Fruit fly (Drosophila melanogaster) whole organism, embryonic: ENCODE measurements around the gene bero.

Experiments
- CG10366 ChIP-seq: fragments of 200-800 bp; sonication (Bioruptor generic); IDR thresholded peaks from 2 replicates; pipeline ENCODE4 v1.3.6; 2022; ENCODE audit warnings: missing biosample characterization, missing genetic modification characterization
- CG10543 ChIP-seq: fragments of 200-800 bp; sonication (Bioruptor generic); optimal IDR thresholded peaks from 3 replicates; lab custom pipeline; 2017; ENCODE audit warnings: missing biosample characterization, mild to moderate bottlenecking, missing genetic modification characterization, moderate library complexity
- CG10565 ChIP-seq: fragments of 200-800 bp; sonication (Bioruptor generic); optimal IDR thresholded peaks from 3 replicates; lab custom pipeline; 2016; ENCODE audit warnings: missing biosample characterization, mild to moderate bottlenecking, missing genetic modification characterization
- CG11247 ChIP-seq: fragments of 200-800 bp; sonication (Bioruptor generic); IDR thresholded peaks from 2 replicates; pipeline ENCODE4 v1.3.6; 2022; ENCODE audit warnings: missing biosample characterization, missing genetic modification characterization
- CG11456 ChIP-seq: fragments of 200-800 bp; sonication (Bioruptor generic); IDR thresholded peaks from 3 replicates; pipeline ENCODE4 v1.3.6; 2022; ENCODE audit warnings: missing biosample characterization, missing genetic modification characterization
- CG15479 ChIP-seq: fragments of 200-800 bp; sonication (Bioruptor generic); optimal IDR thresholded peaks from 3 replicates; lab custom pipeline; 2019; ENCODE audit warnings: missing biosample characterization, mild to moderate bottlenecking, missing genetic modification characterization, moderate library complexity
- CG15514 ChIP-seq: fragments of 200-800 bp; sonication (Bioruptor generic); optimal IDR thresholded peaks from 3 replicates; lab custom pipeline; 2017; ENCODE audit warnings: missing biosample characterization, missing genetic modification characterization, mild to moderate bottlenecking, moderate library complexity, missing genetic modification reagents
- CG18011 ChIP-seq: fragments of 200-800 bp; sonication (Bioruptor generic); optimal IDR thresholded peaks from 2 replicates; lab custom pipeline; 2017; ENCODE audit warnings: missing biosample characterization, missing genetic modification characterization, mild to moderate bottlenecking, moderate library complexity, missing genotype
- CG2120 ChIP-seq: fragments of 200-800 bp; sonication (Bioruptor generic); optimal IDR thresholded peaks from 3 replicates; lab custom pipeline; 2016; ENCODE audit warnings: missing biosample characterization, missing genetic modification characterization
- CG2199 ChIP-seq: fragments of 200-800 bp; sonication (Bioruptor generic); IDR thresholded peaks from 3 replicates; pipeline ENCODE4 v1.3.6; 2022; ENCODE audit warnings: missing biosample characterization, missing genetic modification characterization
- CG31441 ChIP-seq: fragments of 200-800 bp; sonication (Bioruptor generic); IDR thresholded peaks from 2 replicates; pipeline ENCODE4 v1.3.6; 2022; ENCODE audit warnings: missing biosample characterization, missing genetic modification characterization
- CG34376 ChIP-seq: fragments of 200-800 bp; sonication (Bioruptor generic); optimal IDR thresholded peaks from 2 replicates; lab custom pipeline; 2018; ENCODE audit warnings: missing biosample characterization, mild to moderate bottlenecking, missing genetic modification characterization
- CG34422 ChIP-seq: fragments of 200-800 bp; sonication (Bioruptor generic); IDR thresholded peaks from 3 replicates; pipeline ENCODE4 v1.3.6; 2022; ENCODE audit warnings: missing biosample characterization, missing genetic modification characterization
- CG3838 ChIP-seq: fragments of 200-800 bp; sonication (Bioruptor generic); optimal IDR thresholded peaks from 3 replicates; lab custom pipeline; 2016; ENCODE audit warnings: missing biosample characterization, missing genetic modification characterization
- CG4282 ChIP-seq: fragments of 200-800 bp; sonication (Bioruptor generic); optimal IDR thresholded peaks from 2 replicates; lab custom pipeline; 2016; ENCODE audit warnings: missing biosample characterization, missing genetic modification characterization
- CG4424 ChIP-seq: fragments of 200-800 bp; sonication (Bioruptor generic); optimal IDR thresholded peaks from 3 replicates; lab custom pipeline; 2016; ENCODE audit warnings: missing biosample characterization, missing genetic modification characterization
- CG6791 ChIP-seq: fragments of 200-800 bp; sonication (Bioruptor generic); IDR thresholded peaks from 3 replicates; pipeline ENCODE4 v1.3.6; 2022; ENCODE audit warnings: missing biosample characterization, missing genetic modification characterization; ENCODE audit not compliant: partially characterized antibody
- CG9437 ChIP-seq: fragments of 200-800 bp; sonication (Bioruptor generic); optimal IDR thresholded peaks from 2 replicates; lab custom pipeline; 2018; ENCODE audit warnings: missing biosample characterization, mild to moderate bottlenecking, missing genetic modification characterization
- CG9797 ChIP-seq: fragments of 200-800 bp; sonication (Bioruptor generic); optimal IDR thresholded peaks from 3 replicates; lab custom pipeline; 2018; ENCODE audit warnings: missing biosample characterization, mild to moderate bottlenecking, missing genetic modification characterization
- CTCF ChIP-seq: fragments of 200-800 bp; sonication (Bioruptor generic); optimal IDR thresholded peaks from 2 replicates; lab custom pipeline; 2017; ENCODE audit warnings: missing biosample characterization, mild to moderate bottlenecking, missing genetic modification characterization, moderate library complexity
- E2f2 ChIP-seq: fragments of 200-800 bp; sonication (Bioruptor generic); IDR thresholded peaks from 2 replicates; pipeline ENCODE4 v1.3.6; 2022; ENCODE audit warnings: missing biosample characterization, missing genetic modification characterization
- Hand ChIP-seq: fragments of 200-800 bp; sonication (Bioruptor generic); optimal IDR thresholded peaks from 2 replicates; lab custom pipeline; 2017; ENCODE audit warnings: mild to moderate bottlenecking, missing biosample characterization, missing genetic modification reagents, missing genetic modification characterization
- HmgZ ChIP-seq: fragments of 200-800 bp; sonication (Bioruptor generic); optimal IDR thresholded peaks from 2 replicates; lab custom pipeline; 2018; ENCODE audit warnings: missing biosample characterization, mild to moderate bottlenecking, missing genetic modification characterization
- Hr3 ChIP-seq: fragments of 200-800 bp; sonication (Bioruptor generic); optimal IDR thresholded peaks from 3 replicates; lab custom pipeline; 2016; ENCODE audit warnings: missing biosample characterization, missing genetic modification characterization
- Mes4 ChIP-seq: fragments of 200-800 bp; sonication (Bioruptor generic); optimal IDR thresholded peaks from 2 replicates; lab custom pipeline; 2016; ENCODE audit warnings: missing biosample characterization, missing genetic modification characterization
- NFAT ChIP-seq: fragments of 200-800 bp; sonication (Bioruptor generic); IDR thresholded peaks from 2 replicates; pipeline ENCODE4 v1.3.6; 2022; ENCODE audit warnings: missing biosample characterization, missing genetic modification characterization
- Pdp1 ChIP-seq, 2 experiments: fragments of 200-800 bp; sonication (Bioruptor generic); optimal IDR thresholded peaks; 3 replicates each; lab custom pipeline; 2016; ENCODE audit warnings: missing biosample characterization in 2 of 2, missing genetic modification characterization in 2 of 2, mild to moderate bottlenecking in 1 of 2, moderate library complexity in 1 of 2
- TFAM ChIP-seq: fragments of 200-800 bp; sonication (Bioruptor generic); optimal IDR thresholded peaks from 2 replicates; lab custom pipeline; 2017; ENCODE audit warnings: missing biosample characterization, missing genetic modification characterization, inconsistent platforms
- al ChIP-seq: fragments of 200-800 bp; sonication (Bioruptor generic); IDR thresholded peaks from 2 replicates; pipeline ENCODE4 v1.3.6; 2022; ENCODE audit warnings: missing biosample characterization, missing genetic modification characterization
- bowl ChIP-seq: fragments of 200-800 bp; sonication (Bioruptor generic); IDR thresholded peaks from 2 replicates; pipeline ENCODE4 v1.3.6; 2022; ENCODE audit warnings: missing biosample characterization, missing genetic modification characterization
- bsh ChIP-seq, 2 experiments: fragments of 200-800 bp; sonication (Bioruptor generic); optimal IDR thresholded peaks; 2 replicates each; lab custom pipeline; 2017 to 2018; ENCODE audit warnings: mild to moderate bottlenecking in 2 of 2, missing biosample characterization in 2 of 2, missing genetic modification characterization in 2 of 2, moderate library complexity in 1 of 2
- cg ChIP-seq: fragments of 200-800 bp; sonication (Bioruptor generic); optimal IDR thresholded peaks from 3 replicates; lab custom pipeline; 2019; ENCODE audit warnings: missing biosample characterization, mild to moderate bottlenecking, missing genetic modification characterization, moderate library complexity
- chm ChIP-seq: fragments of 200-800 bp; sonication (Bioruptor generic); IDR thresholded peaks from 2 replicates; pipeline ENCODE4 v1.3.6; 2022; ENCODE audit warnings: missing biosample characterization, missing genetic modification characterization
- exex ChIP-seq: fragments of 200-800 bp; sonication (Bioruptor generic); optimal IDR thresholded peaks from 4 replicates; lab custom pipeline; 2018; ENCODE audit warnings: missing biosample characterization, mild to moderate bottlenecking, missing genetic modification characterization, moderate library complexity
- fru ChIP-seq: fragments of >200 bp; optimal IDR thresholded peaks from 2 replicates; lab custom pipeline; 2017
- gce ChIP-seq: fragments of 200-800 bp; sonication (Bioruptor generic); IDR thresholded peaks from 3 replicates; pipeline ENCODE4 v1.3.6; 2022; ENCODE audit warnings: missing biosample characterization, missing genetic modification characterization
- grn ChIP-seq: fragments of 200-800 bp; sonication (Bioruptor generic); optimal IDR thresholded peaks from 3 replicates; lab custom pipeline; 2017; ENCODE audit warnings: missing biosample characterization, missing genetic modification characterization
- gro ChIP-seq: fragments of 200-800 bp; sonication (Bioruptor generic); optimal IDR thresholded peaks from 2 replicates; lab custom pipeline; 2016; ENCODE audit warnings: missing biosample characterization, missing genetic modification characterization
- hbn ChIP-seq: fragments of 200-800 bp; sonication (Bioruptor generic); IDR thresholded peaks from 2 replicates; pipeline ENCODE4 v1.3.6; 2022; ENCODE audit warnings: missing biosample characterization, missing genetic modification characterization; ENCODE audit not compliant: partially characterized antibody
- knrl ChIP-seq: fragments of 200-800 bp; sonication (Bioruptor generic); IDR thresholded peaks from 3 replicates; pipeline ENCODE4 v1.3.6; 2022; ENCODE audit warnings: missing biosample characterization, missing genetic modification characterization; ENCODE audit not compliant: partially characterized antibody
- mirr ChIP-seq: fragments of 200-800 bp; sonication (Bioruptor generic); optimal IDR thresholded peaks from 3 replicates; lab custom pipeline; 2018; ENCODE audit warnings: missing biosample characterization, mild to moderate bottlenecking, missing genetic modification characterization
- nom ChIP-seq: fragments of 200-800 bp; sonication (Bioruptor generic); optimal IDR thresholded peaks from 2 replicates; lab custom pipeline; 2017; ENCODE audit warnings: missing biosample characterization, missing genetic modification characterization, mild to moderate bottlenecking, moderate library complexity, missing genetic modification reagents
- peb ChIP-seq: fragments of 200-800 bp; sonication (Bioruptor generic); IDR thresholded peaks from 2 replicates; pipeline ENCODE4 v1.3.6; 2022; ENCODE audit warnings: missing biosample characterization, missing genetic modification characterization
- sima ChIP-seq: fragments of 200-800 bp; sonication (Bioruptor generic); optimal IDR thresholded peaks from 2 replicates; lab custom pipeline; 2016; ENCODE audit warnings: missing biosample characterization, missing genetic modification characterization
- stwl ChIP-seq: fragments of 200-800 bp; sonication (Bioruptor generic); optimal IDR thresholded peaks from 3 replicates; lab custom pipeline; 2018; ENCODE audit warnings: missing biosample characterization, mild to moderate bottlenecking, missing genetic modification characterization, moderate library complexity
- sug ChIP-seq: fragments of 200-800 bp; optimal IDR thresholded peaks from 2 replicates; lab custom pipeline; 2019; ENCODE audit warnings: missing biosample characterization, mild to moderate bottlenecking, missing genetic modification characterization, moderate library complexity
- trem ChIP-seq: fragments of 200-800 bp; optimal IDR thresholded peaks from 3 replicates; lab custom pipeline; 2019; ENCODE audit warnings: missing biosample characterization, mild to moderate bottlenecking, missing genetic modification characterization, moderate library complexity
- ttk ChIP-seq: fragments of 200-800 bp; sonication (Bioruptor generic); IDR thresholded peaks from 2 replicates; pipeline ENCODE4 v2.1.2; 2022; ENCODE audit warnings: missing biosample characterization, missing genetic modification characterization
- usp ChIP-seq: fragments of >200 bp; optimal IDR thresholded peaks from 2 replicates; lab custom pipeline; 2017; ENCODE audit warnings: missing biosample characterization, missing genetic modification characterization

Gene bero

dm6 chr2L:20826226-20826625 is 32.3 kb upstream of the bero start:
- TF ChIP-seq CTCF (peak; percentile 91), stwl (tag; lab: Kevin White, UChicago) (peak; percentile 30), knrl (GFP tag; lab: Robert Waterston, UW) (peak; percentile 29; the same call in 1 of the 3 replicates), ttk (GFP tag; lab: Robert Waterston, UW) (no peak), CG2199 (GFP tag; lab: Robert Waterston, UW) (peak; percentile 85)

dm6 chr2L:20827045-20827444 is 31.4 kb upstream of the bero start:
- TF ChIP-seq sug (tag; lab: Kevin White, UChicago) (peak; percentile 68), mirr (GFP tag; lab: Kevin White, UChicago) (peak; percentile 50), CG34376 (peak; percentile 63), Mes4 (GFP tag; lab: Kevin White, UChicago) (no peak), exex (tag; lab: Kevin White, UChicago) (peak; percentile 68), CG15479 (GFP tag; lab: Kevin White, UChicago) (no peak)
- TF ChIP-seq, all 482 proteins: peak for 4

dm6 chr2L:20828701-20829100 is 29.8 kb upstream of the bero start:
- TF ChIP-seq CG4282 = no peak
- no peak for TF ChIP-seq nom (GFP tag; lab: Kevin White, UChicago)
- no peak for TF ChIP-seq CG15514 (GFP tag; lab: Kevin White, UChicago)
- no peak for TF ChIP-seq CG31441 (GFP tag; lab: Robert Waterston, UW)
- TF ChIP-seq HmgZ (tag; lab: Kevin White, UChicago) = peak; percentile 21
- no peak for TF ChIP-seq peb (GFP tag; lab: Robert Waterston, UW)
- peak; percentile 81 for TF ChIP-seq exex (tag; lab: Kevin White, UChicago)
- no peak for TF ChIP-seq usp (GFP tag; lab: Kevin White, UChicago)
- TF ChIP-seq CG9797 = no peak
- no peak for TF ChIP-seq NFAT (GFP tag; lab: Robert Waterston, UW)
- peak in 1 of 2 experiments; percentile 24 for TF ChIP-seq Pdp1 (GFP tag; optimal IDR thresholded peaks at IDR 0.05; lab: Kevin White, UChicago)
- peak; percentile 61 for TF ChIP-seq mirr (GFP tag; lab: Kevin White, UChicago)
- TF ChIP-seq gce (GFP tag; lab: Robert Waterston, UW) = no peak
- no peak for TF ChIP-seq CG10366 (GFP tag; lab: Robert Waterston, UW)
- TF ChIP-seq trem (tag; lab: Kevin White, UChicago) = no peak
- TF ChIP-seq CG4424 (GFP tag; lab: Kevin White, UChicago) = no peak
- no peak for TF ChIP-seq CG2120 (GFP tag; lab: Kevin White, UChicago)
- peak; percentile 71 for TF ChIP-seq grn (GFP tag; lab: Kevin White, UChicago)
- peak; percentile 97 for TF ChIP-seq sug (tag; lab: Kevin White, UChicago)
- no peak for TF ChIP-seq TFAM (GFP tag; lab: Kevin White, UChicago)
- no peak for TF ChIP-seq Hand (GFP tag; lab: Kevin White, UChicago)
- TF ChIP-seq CG10565 (GFP tag; lab: Kevin White, UChicago) = no peak
- no peak for TF ChIP-seq fru (lab: Kevin White, UChicago)
- TF ChIP-seq sima (GFP tag; lab: Kevin White, UChicago) = no peak
- TF ChIP-seq CG9437 (GFP tag; lab: Kevin White, UChicago) = no peak
- TF ChIP-seq al = no peak
- no peak for TF ChIP-seq hbn (GFP tag; lab: Robert Waterston, UW)
- no peak for TF ChIP-seq CG11247 (GFP tag; lab: Robert Waterston, UW)
- no peak for TF ChIP-seq CG34422 (GFP tag; lab: Robert Waterston, UW)
- TF ChIP-seq CG18011 (GFP tag; lab: Kevin White, UChicago) = no peak
- no peak for TF ChIP-seq CG6791
- no peak for TF ChIP-seq E2f2 (GFP tag; lab: Robert Waterston, UW)
- no peak for TF ChIP-seq chm (GFP tag; lab: Robert Waterston, UW)
- no peak for TF ChIP-seq CG3838 (GFP tag; lab: Kevin White, UChicago)
- TF ChIP-seq CG11456 (GFP tag; lab: Robert Waterston, UW) = no peak
- peak; percentile 23 for TF ChIP-seq CG10543 (GFP tag; lab: Kevin White, UChicago)
- no peak for TF ChIP-seq gro
- TF ChIP-seq bowl (GFP tag; lab: Robert Waterston, UW) = no peak
- TF ChIP-seq cg = no peak
- TF ChIP-seq bsh (GFP tag; optimal IDR thresholded peaks at IDR 0.05; lab: Kevin White, UChicago) = no peak
- no peak for TF ChIP-seq Hr3 (GFP tag; lab: Kevin White, UChicago)
